Worm (Caenorhabditis elegans) whole organism, midembryonic: ENCODE measurements around the gene octr-1.

Experiments used
- T22C8.4 ChIP-seq: fragments of 200-800 bp; sonication (Bioruptor generic); IDR thresholded peaks from 2 replicates; pipeline ENCODE4 v1.3.6; 2022; ENCODE audit warnings: missing genetic modification characterization, missing compliant biosample characterization
- cog-1 ChIP-seq: sonication (generic microtip); optimal IDR thresholded peaks from 2 replicates; lab custom pipeline; 2016; ENCODE audit warnings: missing genetic modification characterization, missing compliant biosample characterization
- flt-1 ChIP-seq: fragments of 200-800 bp; sonication (Bioruptor generic); IDR thresholded peaks from 2 replicates; pipeline ENCODE4 v1.3.6; 2022; ENCODE audit warnings: missing genetic modification characterization, missing compliant biosample characterization
- klf-2 ChIP-seq: fragments of 200-800 bp; sonication (Bioruptor generic); conservative IDR thresholded peaks from 2 replicates; pipeline ENCODE4 v1.3.6; 2022; ENCODE audit warnings: missing genetic modification reagents, missing genetic modification characterization, missing compliant biosample characterization
- med-1 ChIP-seq: sonication (generic microtip); optimal IDR thresholded peaks from 2 replicates; lab custom pipeline; 2017; ENCODE audit warnings: missing genetic modification characterization, mild to moderate bottlenecking, missing compliant biosample characterization, antibody characterized with exemption, missing genetic modification reagents; ENCODE audit not compliant: insufficient read depth
- ref-1 ChIP-seq: fragments of 200-800 bp; sonication (Bioruptor generic); conservative IDR thresholded peaks from 2 replicates; pipeline ENCODE4 v1.3.6; 2022; ENCODE audit warnings: missing genetic modification reagents, missing genetic modification characterization, missing compliant biosample characterization
- tab-1 ChIP-seq: fragments of 200-800 bp; sonication (Bioruptor generic); IDR thresholded peaks from 2 replicates; pipeline ENCODE4 v1.3.6; 2022; ENCODE audit warnings: missing genetic modification characterization, missing compliant biosample characterization
- ztf-23 ChIP-seq: fragments of 200-800 bp; sonication (Bioruptor generic); IDR thresholded peaks from 2 replicates; pipeline ENCODE4 v1.3.6; 2022; ENCODE audit warnings: missing genetic modification reagents, missing genetic modification characterization, missing compliant biosample characterization
- ztf-29 ChIP-seq: fragments of 200-800 bp; sonication (Bioruptor generic); IDR thresholded peaks from 2 replicates; pipeline ENCODE4 v1.3.6; 2022; ENCODE audit warnings: missing genetic modification reagents, missing genetic modification characterization, missing compliant biosample characterization

DNA sequence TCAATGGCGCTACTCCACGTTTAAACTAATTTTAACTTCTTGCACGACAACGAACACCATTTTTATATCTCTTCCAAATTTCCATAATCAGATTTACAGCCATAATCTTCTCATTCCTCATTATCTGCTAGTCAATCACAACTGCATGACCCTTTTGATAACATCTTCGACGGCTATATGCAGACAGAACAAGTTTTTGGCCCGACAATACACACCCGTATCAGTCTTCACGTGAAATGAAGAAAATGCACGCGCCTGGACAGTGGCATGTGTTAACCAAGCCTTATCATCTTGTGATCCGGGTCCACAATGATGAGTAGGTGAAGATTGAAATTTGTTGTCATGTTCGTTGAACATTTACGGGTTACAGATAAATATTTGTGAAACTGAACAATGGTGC is 34.6 kb upstream of the octr-1 start:
- TF ChIP-seq klf-2 (GFP tag; lab: Robert Waterston, UW) (no peak), ztf-29 (GFP tag; lab: Robert Waterston, UW) (no peak), flt-1 (GFP tag; lab: Robert Waterston, UW) (no peak), cog-1 (tag; lab: Kevin White, UChicago) (no peak), ztf-23 (no peak), T22C8.4 (GFP tag; lab: Robert Waterston, UW) (no peak), tab-1 (no peak), ref-1 (GFP tag; lab: Robert Waterston, UW) (no peak), med-1 (GFP tag; lab: Kevin White, UChicago) (no peak)
